Worm (Caenorhabditis elegans) whole organism, early embryonic: ENCODE data around the gene puf-9.

Experiments
- B0310.2 ChIP-seq: sonication (generic microtip); optimal IDR thresholded peaks from 2 replicates; lab custom pipeline; 2016; ENCODE audit warnings: mild to moderate bottlenecking, missing genetic modification characterization, missing compliant biosample characterization
- aly-1 ChIP-seq: sonication (generic microtip); optimal IDR thresholded peaks from 2 replicates; lab custom pipeline; 2016; ENCODE audit warnings: missing genetic modification characterization, missing compliant biosample characterization
- ama-1 ChIP-seq: fragments of 150-350 bp; optimal IDR thresholded peaks from 2 replicates; lab custom pipeline; 2014
- ceh-13 ChIP-seq: fragments of 200-800 bp; sonication (Bioruptor generic); optimal IDR thresholded peaks from 2 replicates; lab custom pipeline; 2018; ENCODE audit warnings: mild to moderate bottlenecking, missing genetic modification characterization, missing compliant biosample characterization
- flt-1 ChIP-seq: fragments of 200-800 bp; sonication (Bioruptor generic); IDR thresholded peaks from 2 replicates; pipeline ENCODE4 v1.3.6; 2022; ENCODE audit warnings: missing genetic modification characterization, missing compliant biosample characterization
- hmbx-1 ChIP-seq: sonication (generic microtip); optimal IDR thresholded peaks from 2 replicates; lab custom pipeline; 2016; ENCODE audit warnings: mild to moderate bottlenecking, missing genetic modification characterization, missing compliant biosample characterization
- hmg-4 ChIP-seq: fragments of 200-800 bp; sonication (Bioruptor generic); optimal IDR thresholded peaks from 2 replicates; lab custom pipeline; 2018; ENCODE audit warnings: mild to moderate bottlenecking, missing genetic modification characterization, missing compliant biosample characterization
- sea-1 ChIP-seq: fragments of 200-800 bp; sonication (Bioruptor generic); conservative IDR thresholded peaks from 2 replicates; pipeline ENCODE4 v1.3.6; 2022; ENCODE audit warnings: missing genetic modification characterization, missing compliant biosample characterization
- tbx-37 ChIP-seq: fragments of 200-800 bp; sonication (Bioruptor generic); conservative IDR thresholded peaks from 2 replicates; pipeline ENCODE4 v1.3.6; 2022; ENCODE audit warnings: missing genetic modification reagents, missing genetic modification characterization, missing compliant biosample characterization
- tra-4 ChIP-seq: sonication (generic microtip); optimal IDR thresholded peaks from 2 replicates; lab custom pipeline; 2017; ENCODE audit warnings: missing genetic modification characterization, missing compliant biosample characterization

DNA sequence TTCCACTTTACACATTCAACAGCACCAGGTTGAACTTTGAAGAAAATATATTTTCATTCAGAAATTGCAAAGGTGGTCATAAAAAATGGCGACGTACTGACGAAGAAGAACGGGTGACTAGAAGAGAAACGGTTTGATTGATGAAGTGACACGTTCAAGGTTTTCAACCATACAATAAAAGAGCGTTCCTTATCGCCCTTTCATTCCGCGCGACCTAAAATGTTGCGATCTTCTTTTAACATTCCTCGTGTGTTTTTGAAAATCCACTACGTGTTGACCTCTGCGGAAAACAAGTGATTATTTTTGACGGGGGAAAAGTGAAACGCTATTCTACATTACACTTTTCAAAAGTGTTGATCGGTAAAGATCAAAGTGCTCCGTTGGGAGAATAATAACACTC is 13.3 kb upstream of the puf-9 start:
- TF ChIP-seq tbx-37 (GFP tag; lab: Robert Waterston, UW) (no peak), hmg-4 (GFP tag; lab: Kevin White, UChicago) (no peak), aly-1 (tag; lab: Kevin White, UChicago) (no peak), B0310.2 (no peak), flt-1 (no peak), ceh-13 (no peak), sea-1 (GFP tag; lab: Robert Waterston, UW) (no peak), hmbx-1 (tag; lab: Kevin White, UChicago) (no peak), ama-1 (lab: Kevin White, UChicago) (no peak), tra-4 (no peak)
